Worm (Caenorhabditis elegans): ENCODE data around the gene T10B10.4.

DNA sequence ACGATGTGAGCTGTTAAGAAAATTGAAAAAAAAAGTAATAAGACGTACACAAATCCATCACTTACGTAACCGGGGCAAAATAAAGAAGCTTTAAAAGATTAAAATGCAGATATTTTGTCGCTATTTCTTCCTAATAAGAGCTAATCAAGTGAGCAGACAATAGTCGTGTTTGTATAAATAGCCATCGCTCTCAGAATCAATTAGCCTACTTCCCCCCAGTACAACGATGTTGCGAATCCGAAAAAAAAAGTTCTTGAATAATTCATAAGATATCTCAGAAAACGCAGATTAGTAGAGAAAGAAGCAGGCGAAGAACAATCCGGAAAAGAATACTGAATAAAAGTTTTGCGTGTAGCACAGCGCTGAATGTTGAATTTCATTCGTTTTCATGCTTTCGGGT, 25.3 kb downstream of the T10B10.4 start:
- no peak for TF ChIP-seq pha-4 (tag; optimal IDR thresholded peaks at IDR 0.05)
- no peak for TF ChIP-seq sea-2 (GFP tag; IDR thresholded peaks at IDR 0.05)
- TF ChIP-seq let-607 (tag; optimal IDR thresholded peaks at IDR 0.05), result no peak
- TF ChIP-seq snpc-3.4 (tag; optimal IDR thresholded peaks at IDR 0.05), result no peak
- TF ChIP-seq ceh-91 (GFP tag; IDR thresholded peaks at IDR 0.05), result no peak
- no peak for TF ChIP-seq dox-1 (GFP tag; IDR thresholded peaks at IDR 0.05)
- no peak for TF ChIP-seq hmg-20 (GFP tag; IDR thresholded peaks at IDR 0.05)
- TF ChIP-seq D2030.7 (GFP tag; IDR thresholded peaks at IDR 0.05), result no peak
- TF ChIP-seq Y67H2A.10 (GFP tag; conservative IDR thresholded peaks at IDR 0.05), result no peak

All from whole organism, young adult.